Worm (Caenorhabditis elegans): ENCODE data around the gene prmt-6.

ce11 chrIV:2130714-2131113 lies at the start of gene prmt-6:
- TF ChIP-seq gmeb-1 (tag; optimal IDR thresholded peaks at IDR 0.05) = no peak
- no peak for TF ChIP-seq nhr-237 (tag; optimal IDR thresholded peaks at IDR 0.05)
